Worm (Caenorhabditis elegans) whole organism, L4 larva: ENCODE measurements around the gene T05A8.11.

Source experiments
- F49E8.2 ChIP-seq: sonication (generic microtip); optimal IDR thresholded peaks from 2 replicates; lab custom pipeline; 2016; ENCODE audit warnings: missing compliant biosample characterization, mild to moderate bottlenecking, missing genetic modification characterization, borderline replicate concordance
- R02D3.7 ChIP-seq: fragments of 150-350 bp; sonication (generic microtip); optimal IDR thresholded peaks from 3 replicates; lab custom pipeline; 2014; ENCODE audit warnings: missing biosample characterization, missing genetic modification characterization
- ceh-20 ChIP-seq: fragments of 200-800 bp; sonication (Bioruptor generic); IDR thresholded peaks from 2 replicates; pipeline ENCODE4 v1.3.6; 2022; ENCODE audit warnings: missing genetic modification reagents, missing genetic modification characterization, missing compliant biosample characterization
- ceh-82 ChIP-seq: sonication (generic microtip); optimal IDR thresholded peaks from 2 replicates; lab custom pipeline; 2017; ENCODE audit warnings: missing biosample characterization, missing genetic modification characterization
- dmd-8 ChIP-seq: fragments of 200-800 bp; sonication (Bioruptor generic); IDR thresholded peaks from 2 replicates; pipeline ENCODE4 v1.3.6; 2022; ENCODE audit warnings: missing genetic modification characterization, missing compliant biosample characterization
- lin-1 ChIP-seq: fragments of 200-800 bp; sonication (Bioruptor generic); IDR thresholded peaks from 2 replicates; pipeline ENCODE4 v1.3.6; 2022; ENCODE audit warnings: missing genetic modification reagents, missing genetic modification characterization, missing compliant biosample characterization
- lin-13 ChIP-seq: fragments of 150-350 bp; optimal IDR thresholded peaks from 2 replicates; lab custom pipeline; 2014; ENCODE audit warnings: missing biosample characterization, missing genetic modification reagents, missing genetic modification characterization
- lin-15B ChIP-seq: fragments of 150-350 bp; sonication (generic microtip); optimal IDR thresholded peaks from 3 replicates; lab custom pipeline; 2014; ENCODE audit warnings: missing biosample characterization, missing genetic modification characterization
- nhr-11 ChIP-seq: fragments of 150-350 bp; optimal IDR thresholded peaks from 2 replicates; lab custom pipeline; 2014; ENCODE audit warnings: missing biosample characterization, missing genetic modification characterization
- nhr-77 ChIP-seq: fragments of 150-350 bp; optimal IDR thresholded peaks from 2 replicates; lab custom pipeline; 2014; ENCODE audit warnings: missing biosample characterization, missing genetic modification characterization
- snpc-4 ChIP-seq: fragments of 150-350 bp; optimal IDR thresholded peaks from 2 replicates; lab custom pipeline; 2014; ENCODE audit warnings: missing biosample characterization, missing genetic modification characterization
- unc-62 ChIP-seq, 3 experiments: fragments of 150-350 bp in 1 of 3; sonication (generic microtip); optimal IDR thresholded peaks in 2 of 3; peaks in 1 of 3; 1 replicate in 1 of 3; 2 replicates in 2 of 3; lab custom pipeline; 2014 to 2017; ENCODE audit warnings: missing biosample characterization in 3 of 3, missing genetic modification characterization in 3 of 3, missing genetic modification reagents in 3 of 3, missing genotype in 1 of 3
- vab-7 ChIP-seq: fragments of 200-800 bp; sonication (Bioruptor generic); IDR thresholded peaks from 2 replicates; pipeline ENCODE4 v1.3.6; 2022; ENCODE audit warnings: missing genetic modification reagents, missing genetic modification characterization, missing compliant biosample characterization
- zfp-3 ChIP-seq: fragments of 200-800 bp; sonication (Bioruptor generic); conservative IDR thresholded peaks from 2 replicates; pipeline ENCODE4 v1.3.6; 2022; ENCODE audit warnings: missing genetic modification reagents, missing genetic modification characterization, missing compliant biosample characterization

DNA sequence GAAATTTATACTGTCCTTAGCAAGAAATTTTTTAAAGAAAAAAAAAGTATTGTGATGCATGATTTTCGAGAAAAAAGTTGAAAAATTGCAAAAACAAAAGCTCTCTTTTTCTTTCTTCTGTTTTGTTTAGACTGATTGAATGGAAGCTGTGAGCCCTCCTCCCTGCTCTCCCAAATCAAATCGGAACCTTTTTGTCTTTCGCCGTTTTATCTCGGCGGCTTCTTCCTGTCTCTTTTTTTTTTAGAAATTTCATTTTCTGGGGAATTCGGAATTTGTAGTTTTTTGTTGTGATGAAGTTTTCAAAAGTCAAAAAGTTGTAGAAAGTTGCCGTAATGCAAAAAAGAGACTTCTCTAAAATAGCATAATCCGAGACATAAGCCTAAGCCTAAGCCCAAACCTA lies 5.2 kb upstream of the T05A8.11 start:
- TF ChIP-seq lin-1 (GFP tag; lab: Robert Waterston, UW): no peak
- no peak for TF ChIP-seq R02D3.7 (tag; lab: Kevin White, UChicago)
- no peak for TF ChIP-seq nhr-77 (tag; lab: Kevin White, UChicago)
- no peak for TF ChIP-seq vab-7 (GFP tag; lab: Robert Waterston, UW)
- no peak for TF ChIP-seq ceh-82
- TF ChIP-seq snpc-4 (tag; lab: Kevin White, UChicago): no peak
- TF ChIP-seq lin-15B (tag; lab: Kevin White, UChicago): no peak
- no peak for TF ChIP-seq F49E8.2 (tag; lab: Kevin White, UChicago)
- no peak for TF ChIP-seq dmd-8 (GFP tag; lab: Robert Waterston, UW)
- TF ChIP-seq zfp-3 (GFP tag; lab: Robert Waterston, UW): no peak
- TF ChIP-seq lin-13: no peak
- no peak for TF ChIP-seq ceh-20
- TF ChIP-seq unc-62 (GFP tag; optimal IDR thresholded peaks at IDR 0.05 in 1 of 2; lab: Kevin White, UChicago): peak in 1 of 2 experiments; percentile 56
- no peak for TF ChIP-seq unc-62 (tag; optimal IDR thresholded peaks at IDR 0.05; lab: Kevin White, UChicago)
- no peak for TF ChIP-seq nhr-11 (tag; lab: Kevin White, UChicago)
